Worm (Caenorhabditis elegans) whole organism, late embryonic: Measurements from ENCODE around the gene cyp-32A1.

Experiments used
- C08G9.2 ChIP-seq: sonication (generic microtip); optimal IDR thresholded peaks from 2 replicates; lab custom pipeline; 2016; ENCODE audit warnings: mild to moderate bottlenecking, missing genetic modification characterization, moderate library complexity, missing compliant biosample characterization
- C38D4.7 ChIP-seq: fragments of 200-800 bp; sonication (Bioruptor generic); optimal IDR thresholded peaks from 2 replicates; lab custom pipeline; 2018; ENCODE audit warnings: mild to moderate bottlenecking, missing genetic modification characterization, moderate library complexity, missing compliant biosample characterization
- K02D7.2 ChIP-seq: sonication (generic microtip); optimal IDR thresholded peaks from 2 replicates; lab custom pipeline; 2017; ENCODE audit warnings: mild to moderate bottlenecking, missing genetic modification characterization, missing compliant biosample characterization
- K09A11.1 ChIP-seq: sonication (generic microtip); optimal IDR thresholded peaks from 2 replicates; lab custom pipeline; 2017; ENCODE audit warnings: antibody characterized with exemption, mild to moderate bottlenecking, missing genetic modification characterization, missing compliant biosample characterization; ENCODE audit not compliant: insufficient read depth
- T23F11.4 ChIP-seq: fragments of 200-800 bp; sonication (Bioruptor generic); optimal IDR thresholded peaks from 2 replicates; lab custom pipeline; 2018; ENCODE audit warnings: mild to moderate bottlenecking, missing genetic modification characterization, missing compliant biosample characterization
- Y22D7AL.16 ChIP-seq: sonication (generic microtip); optimal IDR thresholded peaks from 2 replicates; lab custom pipeline; 2016; ENCODE audit warnings: missing genetic modification characterization, missing compliant biosample characterization
- ahr-1 ChIP-seq: sonication (generic microtip); optimal IDR thresholded peaks from 2 replicates; lab custom pipeline; 2016; ENCODE audit warnings: missing genetic modification characterization, missing compliant biosample characterization
- ama-1 ChIP-seq: fragments of 150-350 bp; optimal IDR thresholded peaks from 2 replicates; lab custom pipeline; 2014
- ceh-14 ChIP-seq: sonication (generic microtip); optimal IDR thresholded peaks from 2 replicates; lab custom pipeline; 2016; ENCODE audit warnings: missing genotype, missing genetic modification characterization, missing compliant biosample characterization
- ceh-18 ChIP-seq: sonication (generic microtip); optimal IDR thresholded peaks from 2 replicates; lab custom pipeline; 2016; ENCODE audit warnings: missing genetic modification characterization, missing compliant biosample characterization
- ceh-19 ChIP-seq: fragments of 200-800 bp; sonication (Bioruptor generic); optimal IDR thresholded peaks from 2 replicates; lab custom pipeline; 2018; ENCODE audit warnings: mild to moderate bottlenecking, missing genetic modification characterization, missing compliant biosample characterization
- ceh-2 ChIP-seq: sonication (generic microtip); optimal IDR thresholded peaks from 2 replicates; lab custom pipeline; 2016; ENCODE audit warnings: missing genotype, missing genetic modification characterization, missing compliant biosample characterization
- ceh-24 ChIP-seq: sonication (generic microtip); optimal IDR thresholded peaks from 2 replicates; lab custom pipeline; 2016; ENCODE audit warnings: mild to moderate bottlenecking, missing genetic modification characterization, missing compliant biosample characterization
- ceh-31 ChIP-seq: sonication (generic microtip); optimal IDR thresholded peaks from 2 replicates; lab custom pipeline; 2016; ENCODE audit warnings: missing genetic modification characterization, missing compliant biosample characterization
- ceh-34 ChIP-seq: sonication (generic microtip); optimal IDR thresholded peaks from 2 replicates; lab custom pipeline; 2016; ENCODE audit warnings: mild to moderate bottlenecking, missing genetic modification characterization, missing compliant biosample characterization
- ceh-45 ChIP-seq: fragments of 200-800 bp; sonication (Bioruptor generic); IDR thresholded peaks from 2 replicates; pipeline ENCODE4 v1.3.6; 2022; ENCODE audit warnings: missing genetic modification reagents, missing genetic modification characterization, missing compliant biosample characterization
- ceh-48 ChIP-seq: sonication (generic microtip); optimal IDR thresholded peaks from 2 replicates; lab custom pipeline; 2016; ENCODE audit warnings: missing genetic modification characterization, inconsistent platforms, missing compliant biosample characterization
- che-1 ChIP-seq: sonication (generic microtip); optimal IDR thresholded peaks from 2 replicates; lab custom pipeline; 2016; ENCODE audit warnings: mild to moderate bottlenecking, missing genetic modification characterization, missing compliant biosample characterization
- dmd-4 ChIP-seq: sonication (generic microtip); optimal IDR thresholded peaks from 2 replicates; lab custom pipeline; 2016; ENCODE audit warnings: borderline replicate concordance, missing genetic modification characterization, missing compliant biosample characterization
- dve-1 ChIP-seq: sonication (generic microtip); optimal IDR thresholded peaks from 2 replicates; lab custom pipeline; 2017; ENCODE audit warnings: antibody characterized with exemption, mild to moderate bottlenecking, missing genetic modification characterization, missing compliant biosample characterization
- elt-2 ChIP-seq: sonication (generic microtip); optimal IDR thresholded peaks from 2 replicates; lab custom pipeline; 2016; ENCODE audit warnings: missing genetic modification reagents, missing genetic modification characterization, missing compliant biosample characterization
- elt-4 ChIP-seq: sonication (generic microtip); optimal IDR thresholded peaks from 2 replicates; lab custom pipeline; 2016; ENCODE audit warnings: missing genetic modification characterization, missing compliant biosample characterization
- ets-4 ChIP-seq: sonication (generic microtip); optimal IDR thresholded peaks from 2 replicates; lab custom pipeline; 2016; ENCODE audit warnings: missing genetic modification characterization, missing compliant biosample characterization
- eyg-1 ChIP-seq: sonication (generic microtip); optimal IDR thresholded peaks from 2 replicates; lab custom pipeline; 2016; ENCODE audit warnings: missing genotype, missing genetic modification characterization, missing compliant biosample characterization
- fkh-6 ChIP-seq: sonication (generic microtip); optimal IDR thresholded peaks from 2 replicates; lab custom pipeline; 2016; ENCODE audit warnings: missing genetic modification characterization, missing compliant biosample characterization
- gmeb-2 ChIP-seq: sonication (generic microtip); optimal IDR thresholded peaks from 2 replicates; lab custom pipeline; 2016; ENCODE audit warnings: missing genetic modification characterization, inconsistent platforms, missing compliant biosample characterization
- hlh-15 ChIP-seq: sonication (generic microtip); optimal IDR thresholded peaks from 2 replicates; lab custom pipeline; 2016; ENCODE audit warnings: missing genetic modification characterization, missing compliant biosample characterization
- hlh-30 ChIP-seq: sonication (generic microtip); optimal IDR thresholded peaks from 2 replicates; lab custom pipeline; 2017; ENCODE audit warnings: antibody characterized with exemption, missing genetic modification characterization, missing compliant biosample characterization; ENCODE audit not compliant: insufficient read depth
- hlh-6 ChIP-seq: sonication (generic microtip); optimal IDR thresholded peaks from 2 replicates; lab custom pipeline; 2016; ENCODE audit warnings: missing genotype, missing genetic modification characterization, missing compliant biosample characterization
- madf-2 ChIP-seq: sonication (generic microtip); optimal IDR thresholded peaks from 2 replicates; lab custom pipeline; 2017; ENCODE audit warnings: missing genetic modification characterization, missing compliant biosample characterization
- mec-3 ChIP-seq: sonication (generic microtip); optimal IDR thresholded peaks from 2 replicates; lab custom pipeline; 2016; ENCODE audit warnings: borderline replicate concordance, missing genetic modification characterization, missing compliant biosample characterization
- nfya-1 ChIP-seq: sonication (generic microtip); optimal IDR thresholded peaks from 2 replicates; lab custom pipeline; 2017; ENCODE audit warnings: missing genetic modification characterization, mild to moderate bottlenecking, missing compliant biosample characterization, antibody characterized with exemption, moderate library complexity
- nhr-11 ChIP-seq: fragments of 150-350 bp; optimal IDR thresholded peaks from 2 replicates; lab custom pipeline; 2014; ENCODE audit warnings: missing biosample characterization, missing genetic modification characterization
- odd-2 ChIP-seq: sonication (generic microtip); optimal IDR thresholded peaks from 2 replicates; lab custom pipeline; 2017; ENCODE audit warnings: antibody characterized with exemption, mild to moderate bottlenecking, missing genetic modification characterization, missing compliant biosample characterization
- pag-3 ChIP-seq: sonication (generic microtip); optimal IDR thresholded peaks from 2 replicates; lab custom pipeline; 2016; ENCODE audit warnings: missing compliant biosample characterization, missing genetic modification characterization, borderline replicate concordance
- pat-9 ChIP-seq: fragments of 200-800 bp; sonication (Bioruptor generic); optimal IDR thresholded peaks from 2 replicates; lab custom pipeline; 2018; ENCODE audit warnings: mild to moderate bottlenecking, missing genetic modification characterization, moderate library complexity, missing compliant biosample characterization
- pax-1 ChIP-seq: fragments of 150-350 bp; optimal IDR thresholded peaks from 2 replicates; lab custom pipeline; 2014; ENCODE audit warnings: missing biosample characterization, missing genetic modification characterization
- pha-2 ChIP-seq: sonication (generic microtip); optimal IDR thresholded peaks from 2 replicates; lab custom pipeline; 2017; ENCODE audit warnings: mild to moderate bottlenecking, missing genetic modification characterization, missing compliant biosample characterization
- pha-4 ChIP-seq: fragments of 150-350 bp; optimal IDR thresholded peaks from 2 replicates; lab custom pipeline; 2018; ENCODE audit warnings: missing biosample characterization, missing genetic modification reagents, missing genetic modification characterization
- pros-1 ChIP-seq: fragments of 150-350 bp; optimal IDR thresholded peaks from 2 replicates; lab custom pipeline; 2014; ENCODE audit warnings: missing biosample characterization, missing genetic modification reagents, missing genetic modification characterization
- ref-2 ChIP-seq: sonication (generic microtip); optimal IDR thresholded peaks from 2 replicates; lab custom pipeline; 2016; ENCODE audit warnings: missing genetic modification characterization, missing compliant biosample characterization
- sox-2 ChIP-seq: fragments of 200-800 bp; sonication (Bioruptor generic); IDR thresholded peaks from 2 replicates; pipeline ENCODE4 v1.3.6; 2022; ENCODE audit warnings: missing genetic modification reagents, missing genetic modification characterization, missing compliant biosample characterization
- sox-4 ChIP-seq: sonication (generic microtip); optimal IDR thresholded peaks from 2 replicates; lab custom pipeline; 2017; ENCODE audit warnings: mild to moderate bottlenecking, missing genetic modification characterization, inconsistent platforms, missing compliant biosample characterization
- tbx-2 ChIP-seq: sonication (generic microtip); optimal IDR thresholded peaks from 2 replicates; lab custom pipeline; 2016; ENCODE audit warnings: missing genetic modification characterization, missing compliant biosample characterization
- tbx-7 ChIP-seq: sonication (generic microtip); optimal IDR thresholded peaks from 2 replicates; lab custom pipeline; 2016; ENCODE audit warnings: missing genotype, missing genetic modification characterization, missing compliant biosample characterization
- unc-3 ChIP-seq, 2 experiments: fragments of 200-800 bp in 1 of 2; sonication (Bioruptor generic) in 1 of 2; sonication (generic microtip) in 1 of 2; conservative IDR thresholded peaks in 1 of 2; optimal IDR thresholded peaks in 1 of 2; 2 replicates each; pipeline versions ENCODE4 v1.3.6 to Lab custom; 2016 to 2022; ENCODE audit warnings: missing compliant biosample characterization in 2 of 2, missing genetic modification characterization in 2 of 2, missing genetic modification reagents in 1 of 2
- unc-55 ChIP-seq: sonication (generic microtip); optimal IDR thresholded peaks from 2 replicates; lab custom pipeline; 2017; ENCODE audit warnings: missing biosample characterization, missing genetic modification reagents, missing genetic modification characterization
- zip-5 ChIP-seq: sonication (generic microtip); optimal IDR thresholded peaks from 2 replicates; lab custom pipeline; 2016; ENCODE audit warnings: missing genetic modification characterization, missing compliant biosample characterization

Gene cyp-32A1

DNA sequence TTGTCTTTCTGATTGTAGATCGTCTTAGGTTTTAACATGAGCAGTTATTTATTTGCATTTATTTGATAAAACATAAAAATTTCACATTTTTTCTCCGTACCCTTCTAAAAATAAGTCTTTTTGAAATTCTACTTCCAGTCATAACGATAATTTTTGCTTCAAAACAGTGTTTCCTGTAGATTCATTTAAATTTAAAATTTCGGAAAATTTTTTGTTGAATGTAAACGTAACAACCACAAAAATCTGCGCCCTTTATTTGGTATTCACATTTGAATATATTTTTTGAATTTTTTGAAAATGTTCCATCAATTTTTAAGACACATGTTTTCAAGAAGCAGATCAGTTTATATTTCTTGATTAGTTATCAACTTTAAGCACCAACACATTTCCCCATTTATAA is 36.2 kb upstream of the cyp-32A1 start:
- TF ChIP-seq pag-3 = no peak
- no peak for TF ChIP-seq che-1 (tag; lab: Kevin White, UChicago)
- TF ChIP-seq ahr-1 (tag; lab: Kevin White, UChicago) = no peak
- TF ChIP-seq ceh-34 (tag; lab: Kevin White, UChicago) = no peak
- TF ChIP-seq ceh-31 (tag; lab: Kevin White, UChicago) = no peak
- no peak for TF ChIP-seq sox-2 (GFP tag; lab: Robert Waterston, UW)
- no peak for TF ChIP-seq nhr-11 (tag; lab: Kevin White, UChicago)
- no peak for TF ChIP-seq eyg-1 (tag; lab: Kevin White, UChicago)
- no peak for TF ChIP-seq zip-5 (tag; lab: Kevin White, UChicago)
- TF ChIP-seq ref-2 (tag; lab: Kevin White, UChicago) = no peak
- no peak for TF ChIP-seq ceh-14 (tag; lab: Kevin White, UChicago)
- TF ChIP-seq T23F11.4 = no peak
- no peak for TF ChIP-seq odd-2 (tag; lab: Kevin White, UChicago)
- TF ChIP-seq ceh-48 (tag; lab: Kevin White, UChicago) = no peak
- TF ChIP-seq mec-3 (tag; lab: Kevin White, UChicago) = no peak
- TF ChIP-seq pat-9 (tag; lab: Kevin White, UChicago) = no peak
- TF ChIP-seq, all 69 proteins: peak for 0

DNA sequence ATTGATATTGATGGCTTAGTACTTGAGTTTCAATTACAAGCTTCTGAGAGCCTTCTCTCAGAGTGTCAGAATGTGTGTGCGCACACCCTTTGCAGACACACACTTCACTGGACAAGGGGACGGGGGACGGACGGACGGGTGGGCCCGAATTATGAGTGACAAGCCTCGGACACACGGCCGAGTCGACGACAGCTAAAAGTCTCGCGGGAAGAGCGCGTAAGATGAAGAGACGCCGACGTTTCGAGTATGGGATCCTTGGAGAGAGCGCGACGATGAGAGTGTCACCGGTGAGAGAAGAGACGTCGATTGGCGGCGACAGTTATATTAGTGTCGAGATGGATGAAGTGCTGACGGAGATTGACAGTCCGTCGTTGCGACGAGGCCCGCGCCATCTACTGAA is 35.7 kb upstream of the cyp-32A1 start:
- TF ChIP-seq ets-4 (tag; lab: Kevin White, UChicago) (no peak), ceh-34 (tag; lab: Kevin White, UChicago) (peak; percentile 17), gmeb-2 (peak; percentile 25), C08G9.2 (tag; lab: Kevin White, UChicago) (peak; percentile 42), fkh-6 (tag; lab: Kevin White, UChicago) (peak; percentile 16), zip-5 (tag; lab: Kevin White, UChicago) (no peak), C38D4.7 (GFP tag; lab: Kevin White, UChicago) (no peak), ceh-18 (tag; lab: Kevin White, UChicago) (peak; percentile 40), T23F11.4 (no peak), mec-3 (tag; lab: Kevin White, UChicago) (peak; percentile 34), Y22D7AL.16 (tag; lab: Kevin White, UChicago) (no peak), tbx-7 (tag; lab: Kevin White, UChicago) (no peak), hlh-6 (tag; lab: Kevin White, UChicago) (no peak), pha-4 (tag; lab: Kevin White, UChicago) (no peak), tbx-2 (peak; percentile 70), K02D7.2 (tag; lab: Kevin White, UChicago) (no peak), dmd-4 (tag; lab: Kevin White, UChicago) (peak; percentile 30), hlh-30 (tag; lab: Kevin White, UChicago) (no peak), nfya-1 (peak; percentile 17), ceh-31 (tag; lab: Kevin White, UChicago) (no peak), unc-55 (GFP tag; lab: Kevin White, UChicago) (peak; percentile 99), ceh-19 (GFP tag; lab: Kevin White, UChicago) (no peak), pax-1 (tag; lab: Kevin White, UChicago) (no peak), hlh-15 (tag; lab: Kevin White, UChicago) (no peak), ceh-14 (tag; lab: Kevin White, UChicago) (peak; percentile 48), pha-2 (tag; lab: Kevin White, UChicago) (peak; percentile 29), ref-2 (tag; lab: Kevin White, UChicago) (peak; percentile 39), ceh-2 (tag; lab: Kevin White, UChicago) (peak; percentile 25)

DNA sequence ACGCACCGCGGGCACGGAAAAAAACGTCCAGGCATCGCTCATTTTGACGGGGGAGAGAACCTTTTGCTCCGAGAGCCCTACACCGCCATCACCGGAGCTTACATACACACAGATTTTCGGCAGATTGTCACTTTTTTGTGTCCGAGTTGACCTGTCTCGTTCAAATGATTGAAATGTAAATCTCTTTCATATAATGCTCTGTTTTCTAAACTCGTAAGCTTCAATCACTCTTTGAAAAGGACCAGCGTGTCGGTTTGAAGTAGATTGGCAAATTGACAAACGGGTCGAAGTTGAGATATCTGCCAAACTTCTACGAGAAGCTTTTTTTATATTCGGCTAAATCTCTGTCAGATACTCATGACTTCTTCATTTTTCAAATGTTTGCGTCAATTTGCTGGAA is 34.5 kb upstream of the cyp-32A1 start:
- no peak for TF ChIP-seq sox-4 (tag; lab: Kevin White, UChicago)
- no peak for TF ChIP-seq ama-1 (lab: Kevin White, UChicago)
- no peak for TF ChIP-seq ahr-1 (tag; lab: Kevin White, UChicago)
- no peak for TF ChIP-seq tbx-7 (tag; lab: Kevin White, UChicago)
- TF ChIP-seq pat-9 (tag; lab: Kevin White, UChicago) = no peak
- no peak for TF ChIP-seq K09A11.1 (tag; lab: Kevin White, UChicago)
- no peak for TF ChIP-seq zip-5 (tag; lab: Kevin White, UChicago)
- TF ChIP-seq pros-1 (tag; lab: Kevin White, UChicago) = no peak
- no peak for TF ChIP-seq K02D7.2 (tag; lab: Kevin White, UChicago)
- TF ChIP-seq ceh-45 (GFP tag; lab: Robert Waterston, UW) = no peak
- no peak for TF ChIP-seq ceh-24 (tag; lab: Kevin White, UChicago)
- TF ChIP-seq ceh-2 (tag; lab: Kevin White, UChicago) = no peak
- TF ChIP-seq elt-2 (tag; lab: Kevin White, UChicago) = no peak
- TF ChIP-seq T23F11.4 = no peak
- no peak for TF ChIP-seq madf-2 (tag; lab: Kevin White, UChicago)
- no peak for TF ChIP-seq unc-3 (GFP tag; conservative IDR thresholded peaks at IDR 0.05; lab: Robert Waterston, UW)
- no peak for TF ChIP-seq unc-3 (tag; optimal IDR thresholded peaks at IDR 0.05; lab: Kevin White, UChicago)
- TF ChIP-seq elt-4 (tag; lab: Kevin White, UChicago) = no peak
- no peak for TF ChIP-seq dve-1 (tag; lab: Kevin White, UChicago)
- TF ChIP-seq ceh-19 (GFP tag; lab: Kevin White, UChicago) = no peak
